Worm (Caenorhabditis elegans): ENCODE results near the gene nta-1.

The nta-1 gene

DNA sequence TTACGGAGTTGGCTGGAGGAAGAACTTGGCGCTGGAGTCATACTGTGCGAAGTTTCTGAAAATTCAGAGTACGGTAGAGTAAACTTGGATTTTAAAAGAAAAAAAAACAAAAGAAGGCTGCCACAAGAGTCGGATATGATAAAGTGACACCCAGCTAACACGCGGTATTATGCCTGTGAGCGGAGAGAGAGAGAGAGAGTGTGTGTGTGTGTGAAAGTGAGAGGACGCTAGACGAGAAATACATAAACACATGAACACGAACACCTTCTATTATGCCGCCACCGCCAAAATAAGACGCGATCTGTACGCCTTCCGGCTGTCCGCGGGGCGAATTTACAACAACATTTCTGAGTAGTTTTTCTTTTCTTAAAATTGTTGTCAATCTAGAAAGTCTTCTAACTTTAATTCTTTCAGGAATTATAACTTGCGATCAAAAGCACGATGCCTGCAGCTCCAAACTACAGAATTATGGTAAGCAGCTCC lies 6.7 kb downstream of the nta-1 start, which contains the start of gene F12E12.6 (continued):
- TF ChIP-seq snpc-1.1 (tag; optimal IDR thresholded peaks at IDR 0.05; ENCODE audit: insufficient read depth) (no peak), athp-1 (tag; optimal IDR thresholded peaks at IDR 0.05) (no peak), K11D2.4 (GFP tag; IDR thresholded peaks at IDR 0.05) (no peak), madf-6 (GFP tag; IDR thresholded peaks at IDR 0.05) (peak; percentile 58), dpl-1 (GFP tag; optimal IDR thresholded peaks at IDR 0.05) (peak; percentile 7)

DNA sequence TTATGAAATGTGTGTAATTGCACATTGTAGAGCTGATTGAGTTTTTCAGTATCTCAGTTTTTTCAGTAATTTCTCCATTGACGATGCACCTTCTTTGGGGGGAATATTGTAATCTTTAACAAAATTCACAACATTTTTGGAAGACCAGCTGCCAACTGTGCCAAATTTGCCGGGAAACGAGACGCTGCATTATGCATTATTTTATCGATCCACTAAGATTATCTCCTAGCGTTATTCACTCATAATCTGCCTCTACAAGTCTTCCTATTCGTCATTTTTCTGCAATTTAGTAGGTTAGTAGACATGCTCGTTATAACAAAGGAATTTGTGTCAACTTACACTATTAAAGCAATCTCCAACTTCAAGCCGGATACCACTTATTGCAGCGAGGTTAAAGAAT lies 11.9 kb downstream of the nta-1 start, which contains the start of the genes sdz-12 and bath-31:
TSS of gene sdz-12 (minus strand) at position 101 of the 400 bp plus-strand sequence.
TSS of gene bath-31 (plus strand) at position 251 of the 400 bp plus-strand sequence.
- no peak for TF ChIP-seq let-607 (tag; optimal IDR thresholded peaks at IDR 0.05)
- no peak for TF ChIP-seq cebp-2 (GFP tag; IDR thresholded peaks at IDR 0.05)
- TF ChIP-seq dpl-1 (GFP tag; optimal IDR thresholded peaks at IDR 0.05): no peak
- TF ChIP-seq ztf-22 (GFP tag; optimal IDR thresholded peaks at IDR 0.05): no peak
- no peak for TF ChIP-seq ceh-58 (GFP tag; IDR thresholded peaks at IDR 0.05)
- no peak for TF ChIP-seq T26A5.8 (tag; optimal IDR thresholded peaks at IDR 0.05)

DNA sequence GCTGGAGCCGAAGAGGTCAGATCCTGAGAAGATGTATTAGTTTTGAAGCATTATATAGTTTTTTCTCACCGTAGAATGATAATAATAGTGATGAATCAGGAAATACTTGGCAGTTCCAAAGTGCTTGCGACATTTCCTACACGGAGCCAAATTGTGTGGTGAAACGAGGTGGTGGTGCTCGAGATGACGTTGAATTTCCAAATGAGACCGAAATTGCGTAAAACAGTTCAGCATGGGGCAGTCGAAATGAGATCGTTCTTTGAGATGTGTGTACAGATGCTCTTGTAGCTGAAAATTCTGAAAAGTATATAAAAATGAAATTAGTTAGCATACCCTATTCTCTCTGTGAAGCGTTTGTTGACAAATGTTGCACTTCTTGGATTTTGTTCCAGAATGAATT lies 15.6 kb downstream of the nta-1 start, which contains the start of gene C46E10.8:
TSS of gene C46E10.8 (minus strand) at position 101 of the 400 bp plus-strand sequence.
- no peak for TF ChIP-seq lsy-27 (tag; optimal IDR thresholded peaks at IDR 0.05; ENCODE audit: borderline replicate concordance, insufficient read depth)

DNA sequence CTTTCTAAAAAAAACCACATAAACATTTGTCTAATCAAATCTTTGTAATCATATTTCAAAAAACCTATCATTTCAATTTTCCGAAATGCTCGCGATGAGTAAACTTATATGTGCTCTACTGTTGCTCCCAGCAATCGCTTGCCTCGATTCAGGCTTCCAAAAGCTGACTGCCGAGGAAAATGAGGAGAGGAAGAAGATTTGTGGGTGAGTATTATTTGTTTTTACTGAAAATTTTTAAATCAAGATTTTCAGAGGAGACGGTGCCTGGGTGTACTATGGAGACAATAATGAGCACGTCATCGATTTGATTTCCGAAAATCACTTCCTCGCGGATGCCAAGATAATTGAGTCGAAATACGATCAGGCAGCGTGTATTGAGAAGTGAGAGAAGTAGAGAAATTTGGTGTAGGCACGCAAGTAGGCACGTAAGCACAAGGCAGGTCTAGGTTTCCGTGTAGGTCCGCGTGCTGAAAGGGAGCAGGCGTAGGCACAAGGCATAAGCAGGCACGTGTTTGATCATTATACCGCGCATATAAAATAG lies 19.4 kb downstream of the nta-1 start, which contains the start of gene C46E10.1:
TSS of gene C46E10.1 (plus strand) at position 51 of the 541 bp plus-strand sequence.
- TF ChIP-seq repo-1 (tag; optimal IDR thresholded peaks at IDR 0.05) (no peak), lin-35 (GFP tag; optimal IDR thresholded peaks at IDR 0.05) (no peak), mcd-1 (GFP tag; IDR thresholded peaks at IDR 0.05) (no peak), gei-17 (GFP tag; optimal IDR thresholded peaks at IDR 0.05) (no peak), nfyb-1 (GFP tag; IDR thresholded peaks at IDR 0.05) (no peak), T26A5.8 (tag; optimal IDR thresholded peaks at IDR 0.05) (no peak), bed-1 (GFP tag; IDR thresholded peaks at IDR 0.05) (no peak), lag-1 (GFP tag; IDR thresholded peaks at IDR 0.05) (no peak), F52B5.7 (tag; optimal IDR thresholded peaks at IDR 0.05) (no peak), F57A8.1 (GFP tag; optimal IDR thresholded peaks at IDR 0.05) (no peak)

DNA sequence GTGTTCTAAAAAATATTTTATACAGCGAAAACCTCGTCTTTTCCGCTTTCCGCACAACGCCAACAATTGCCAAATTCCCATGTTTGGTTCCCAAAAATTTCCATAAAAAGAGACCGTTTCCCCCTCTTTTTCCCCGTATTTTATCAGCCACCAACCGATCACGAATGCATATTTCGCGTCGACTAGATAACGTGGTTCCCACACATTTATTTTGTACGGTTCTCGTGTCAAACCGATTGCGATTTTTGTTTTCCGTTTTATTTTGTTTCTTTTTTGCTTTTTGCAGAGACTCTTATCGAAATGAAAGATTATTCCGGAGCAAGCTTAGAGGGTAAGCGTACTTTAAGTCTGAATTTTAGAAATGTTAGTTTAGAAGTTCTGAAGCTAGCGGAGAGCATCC lies 22.6 kb downstream of the nta-1 start, which contains the start of gene C46E10.3:
TSS of gene C46E10.3 (plus strand) at position 301 of the 400 bp plus-strand sequence.
- no peak for TF ChIP-seq B0019.2 (GFP tag; conservative IDR thresholded peaks at IDR 0.05)
- TF ChIP-seq chd-7 (tag; optimal IDR thresholded peaks at IDR 0.05): no peak
- TF ChIP-seq unc-62 (GFP tag; optimal IDR thresholded peaks at IDR 0.05): no peak
- no peak for TF ChIP-seq ceh-100 (GFP tag; IDR thresholded peaks at IDR 0.05)
- TF ChIP-seq athp-1 (tag; optimal IDR thresholded peaks at IDR 0.05): no peak

DNA sequence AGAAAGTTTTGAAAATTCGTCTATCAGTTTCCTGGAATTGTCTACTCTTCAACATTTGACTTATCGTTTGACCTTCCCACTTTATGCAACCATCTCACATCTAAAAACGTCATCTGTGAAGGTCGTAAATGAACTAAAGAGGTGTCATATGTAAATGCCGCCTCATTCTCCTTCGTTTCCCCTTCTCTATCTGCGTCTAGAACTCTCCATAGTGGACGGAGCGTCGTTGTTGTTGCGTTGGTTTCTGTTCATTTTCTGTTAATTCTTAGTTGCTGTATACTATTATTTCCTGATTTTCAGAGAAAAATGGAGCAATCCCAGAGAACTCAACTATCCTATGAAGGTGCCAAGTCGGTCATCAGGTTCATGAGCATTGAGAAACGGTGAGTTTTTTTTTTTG lies 26.7 kb downstream of the nta-1 start, which contains the start of gene fbxc-52:
TSS of gene fbxc-52 (plus strand) at position 301 of the 400 bp plus-strand sequence.
- no peak for TF ChIP-seq lsy-27 (tag; optimal IDR thresholded peaks at IDR 0.05; ENCODE audit: borderline replicate concordance, insufficient read depth)
- 0 out of 2 replicates have a peak, but pooled peaks have one; percentile 11 for TF ChIP-seq nfyb-1 (GFP tag; IDR thresholded peaks at IDR 0.05)

DNA sequence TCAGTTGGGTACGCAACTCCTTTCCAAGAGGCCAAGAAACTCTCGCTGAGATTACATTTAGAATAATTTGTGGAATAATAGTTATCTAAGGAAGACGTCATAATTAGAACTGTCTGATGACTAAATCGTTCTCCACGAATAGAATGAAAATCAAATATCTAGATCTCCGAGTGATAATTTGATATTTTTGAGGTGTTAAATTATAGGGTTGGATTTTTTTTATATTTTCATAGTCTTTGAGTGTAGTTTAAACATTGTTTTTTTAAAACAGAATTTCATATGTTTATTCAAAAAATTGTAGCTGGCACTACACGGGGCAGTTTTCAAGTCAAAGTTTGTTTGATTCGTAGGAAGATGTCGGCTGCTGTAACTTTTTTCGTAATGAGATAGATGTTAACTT lies 27.2 kb downstream of the nta-1 start, which contains the start of gene srh-99:
TSS of gene srh-99 (minus strand) at position 101 of the 400 bp plus-strand sequence.
- no peak for TF ChIP-seq hlh-26 (GFP tag; conservative IDR thresholded peaks at IDR 0.05)
- no peak for TF ChIP-seq nhr-80 (tag; optimal IDR thresholded peaks at IDR 0.05)
- no peak for TF ChIP-seq ztf-26 (tag; optimal IDR thresholded peaks at IDR 0.05)
- TF ChIP-seq ztf-25 (GFP tag; IDR thresholded peaks at IDR 0.05): no peak

Data from whole organism, young adult.